Fruit fly (Drosophila melanogaster) whole organism, wandering third instar larva: ENCODE results near the gene slou.
A peak's percentile ranks its signal among the peaks of the same experiment; 100 is the strongest.

Experiments
- Abd-B ChIP-seq: fragments of >200 bp; optimal IDR thresholded peaks from 2 replicates; lab custom pipeline; 2017; ENCODE audit warnings: missing biosample characterization, missing genetic modification characterization
- CG32264 ChIP-seq: fragments of 200-800 bp; sonication (Bioruptor generic); optimal IDR thresholded peaks from 2 replicates; lab custom pipeline; 2016; ENCODE audit warnings: missing biosample characterization, missing genetic modification characterization
- CG9705 ChIP-seq: fragments of 200-800 bp; sonication (Bioruptor generic); optimal IDR thresholded peaks from 2 replicates; lab custom pipeline; 2018; ENCODE audit warnings: missing biosample characterization, mild to moderate bottlenecking, missing genetic modification characterization
- Dfd ChIP-seq: fragments of >200 bp; optimal IDR thresholded peaks from 2 replicates; lab custom pipeline; 2017; ENCODE audit warnings: missing biosample characterization, missing genetic modification characterization
- Dif ChIP-seq: fragments of 200-275, 200-300 bp; sonication (Bioruptor generic); optimal IDR thresholded peaks from 2 replicates; lab custom pipeline; 2018; ENCODE audit warnings: missing biosample characterization, missing genetic modification characterization; ENCODE audit not compliant: partially characterized antibody
- GATAd ChIP-seq: sonication (Bioruptor generic); optimal IDR thresholded peaks from 2 replicates; lab custom pipeline; 2016; ENCODE audit warnings: missing biosample characterization, missing genetic modification characterization
- HLH106 ChIP-seq: fragments of 200-800 bp; optimal IDR thresholded peaks from 3 replicates; lab custom pipeline; 2019; ENCODE audit warnings: missing biosample characterization, mild to moderate bottlenecking, missing genetic modification characterization, moderate library complexity
- Hnf4 ChIP-seq: fragments of 200-800 bp; sonication (Bioruptor generic); optimal IDR thresholded peaks from 2 replicates; lab custom pipeline; 2016; ENCODE audit warnings: missing biosample characterization, mild to moderate bottlenecking, missing genetic modification characterization
- Hr78 ChIP-seq: fragments of >200 bp; optimal IDR thresholded peaks from 2 replicates; lab custom pipeline; 2017; ENCODE audit warnings: missing biosample characterization, missing genetic modification characterization
- Hr83 ChIP-seq: fragments of 200-300 bp; sonication (Bioruptor generic); optimal IDR thresholded peaks from 2 replicates; lab custom pipeline; 2016; ENCODE audit warnings: missing biosample characterization, mild to moderate bottlenecking, missing genetic modification characterization, moderate library complexity; ENCODE audit not compliant: poor library complexity, severe bottlenecking
- Mio ChIP-seq: sonication (Bioruptor generic); optimal IDR thresholded peaks from 2 replicates; lab custom pipeline; 2016; ENCODE audit warnings: missing biosample characterization, missing genetic modification characterization
- Myc ChIP-seq: fragments of >200 bp; optimal IDR thresholded peaks from 2 replicates; lab custom pipeline; 2017
- N ChIP-seq: fragments of >200 bp; optimal IDR thresholded peaks from 2 replicates; lab custom pipeline; 2018; ENCODE audit warnings: missing biosample characterization, missing external identifiers, missing genetic modification characterization
- OdsH ChIP-seq: fragments of 200-800 bp; sonication (Bioruptor generic); optimal IDR thresholded peaks from 2 replicates; lab custom pipeline; 2016; ENCODE audit warnings: missing biosample characterization, mild to moderate bottlenecking, missing genetic modification characterization
- Rel ChIP-seq, 2 experiments: fragments of 200-800 bp; sonication (Bioruptor generic) in 1 of 2; optimal IDR thresholded peaks; 2 replicates in 1 of 2; 3 replicates in 1 of 2; lab custom pipeline; 2016 to 2019; ENCODE audit warnings: mild to moderate bottlenecking in 2 of 2, missing biosample characterization in 2 of 2, missing genetic modification characterization in 2 of 2, moderate library complexity in 1 of 2
- Sp1 ChIP-seq: fragments of 200-800 bp; sonication (Bioruptor generic); optimal IDR thresholded peaks from 3 replicates; lab custom pipeline; 2019; ENCODE audit warnings: missing biosample characterization, mild to moderate bottlenecking, missing genetic modification characterization, moderate library complexity
- Vsx2 ChIP-seq: fragments of 200-300, 225-300 bp; sonication (Bioruptor generic); optimal IDR thresholded peaks from 2 replicates; lab custom pipeline; 2018; ENCODE audit warnings: missing biosample characterization, missing genetic modification characterization; ENCODE audit not compliant: partially characterized antibody
- br ChIP-seq: fragments of 200-800 bp; sonication (Bioruptor generic); optimal IDR thresholded peaks from 2 replicates; lab custom pipeline; 2016; ENCODE audit warnings: missing biosample characterization, missing genetic modification characterization
- dl ChIP-seq, 2 experiments: fragments of 175-275, 200-275 bp in 1 of 2; fragments of 200-275 bp in 1 of 2; sonication (Bioruptor generic); optimal IDR thresholded peaks; lab custom pipeline; 2018; ENCODE audit warnings: mild to moderate bottlenecking in 2 of 2, missing biosample characterization in 2 of 2, missing genetic modification characterization in 2 of 2, moderate library complexity in 2 of 2; ENCODE audit not compliant: partially characterized antibody in 2 of 2, insufficient read depth in 1 of 2
- dmrt93B ChIP-seq: fragments of 200-800 bp; sonication (Bioruptor generic); optimal IDR thresholded peaks from 2 replicates; lab custom pipeline; 2018; ENCODE audit warnings: missing biosample characterization, mild to moderate bottlenecking, missing genetic modification characterization
- dsf ChIP-seq: sonication (Bioruptor generic); optimal IDR thresholded peaks from 2 replicates; lab custom pipeline; 2016; ENCODE audit warnings: missing biosample characterization, missing genetic modification characterization, borderline replicate concordance
- foxo ChIP-seq, 2 experiments: fragments of 200-800 bp; sonication (Bioruptor generic); optimal IDR thresholded peaks; 2 replicates in 1 of 2; 3 replicates in 1 of 2; lab custom pipeline; 2016 to 2017; ENCODE audit warnings: missing biosample characterization in 2 of 2, missing genetic modification characterization in 2 of 2
- h ChIP-seq: fragments of 200-800 bp; sonication (Bioruptor generic); optimal IDR thresholded peaks from 3 replicates; lab custom pipeline; 2016; ENCODE audit warnings: missing biosample characterization, mild to moderate bottlenecking, missing genetic modification characterization
- jim ChIP-seq: fragments of 175-275, 200-325 bp; sonication (Bioruptor generic); optimal IDR thresholded peaks from 2 replicates; lab custom pipeline; 2016; ENCODE audit warnings: missing biosample characterization, mild to moderate bottlenecking, missing genetic modification characterization
- lola ChIP-seq: fragments of >200 bp; optimal IDR thresholded peaks from 2 replicates; lab custom pipeline; 2017; ENCODE audit warnings: missing biosample characterization, missing genetic modification characterization
- pan ChIP-seq: fragments of >200 bp; optimal IDR thresholded peaks from 2 replicates; lab custom pipeline; 2017
- psq ChIP-seq: fragments of 200-800 bp; sonication (Bioruptor generic); optimal IDR thresholded peaks from 3 replicates; lab custom pipeline; 2017; ENCODE audit warnings: missing biosample characterization, mild to moderate bottlenecking, missing genetic modification characterization, moderate library complexity
- rgr ChIP-seq: fragments of 200-800 bp; sonication (Bioruptor generic); optimal IDR thresholded peaks from 3 replicates; lab custom pipeline; 2016; ENCODE audit warnings: missing biosample characterization, mild to moderate bottlenecking, missing genetic modification characterization
- sage ChIP-seq: fragments of 200-800 bp; sonication (Bioruptor generic); optimal IDR thresholded peaks from 2 replicates; lab custom pipeline; 2016; ENCODE audit warnings: missing biosample characterization, mild to moderate bottlenecking, missing genetic modification characterization
- sv ChIP-seq: fragments of 200-800 bp; sonication (Bioruptor generic); optimal IDR thresholded peaks from 3 replicates; lab custom pipeline; 2016; ENCODE audit warnings: missing biosample characterization, missing genetic modification characterization
- tai ChIP-seq: sonication (Bioruptor generic); optimal IDR thresholded peaks from 2 replicates; lab custom pipeline; 2016; ENCODE audit warnings: missing biosample characterization, missing genetic modification characterization
- usp ChIP-seq: fragments of >200 bp; optimal IDR thresholded peaks from 2 replicates; lab custom pipeline; 2017; ENCODE audit warnings: missing biosample characterization, missing genetic modification characterization

slou gene

DNA sequence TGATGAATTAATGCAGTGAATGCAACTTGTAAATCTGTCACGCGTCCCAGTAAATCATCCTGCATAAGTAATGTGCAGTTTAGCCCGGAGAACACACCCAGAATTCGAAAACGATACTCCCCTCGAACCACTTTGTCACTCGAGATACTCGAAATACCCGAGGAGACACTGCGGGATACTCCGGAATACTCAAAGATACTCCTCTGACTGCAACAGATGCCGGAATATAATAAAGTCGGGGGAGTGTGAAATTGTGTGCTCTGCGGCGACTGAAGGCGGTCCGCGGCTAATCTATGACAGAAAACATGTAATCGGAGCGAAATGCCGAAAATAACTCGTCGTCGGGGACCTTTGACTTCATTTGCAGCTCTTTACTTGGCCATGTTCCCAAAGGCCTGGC, 9.4 kb upstream of the slou start:
- no peak for TF ChIP-seq Vsx2
- no peak for TF ChIP-seq Abd-B
- no peak for TF ChIP-seq dl (GFP tag; optimal IDR thresholded peaks at IDR 0.05; lab: Kevin White, UChicago; ENCODE audit: insufficient read depth in 1 of 2, partially characterized antibody in 2 of 2)
- TF ChIP-seq Dif (GFP tag; lab: Kevin White, UChicago): no peak
- no peak for TF ChIP-seq h
- no peak for TF ChIP-seq dsf (GFP tag; lab: Kevin White, UChicago)
- TF ChIP-seq N (GFP tag; lab: Kevin White, UChicago): no peak
- TF ChIP-seq sv (GFP tag; lab: Kevin White, UChicago): no peak
- TF ChIP-seq tai (GFP tag; lab: Kevin White, UChicago): no peak
- TF ChIP-seq Dfd: no peak
- TF ChIP-seq, all 38 proteins: peak for 0

DNA sequence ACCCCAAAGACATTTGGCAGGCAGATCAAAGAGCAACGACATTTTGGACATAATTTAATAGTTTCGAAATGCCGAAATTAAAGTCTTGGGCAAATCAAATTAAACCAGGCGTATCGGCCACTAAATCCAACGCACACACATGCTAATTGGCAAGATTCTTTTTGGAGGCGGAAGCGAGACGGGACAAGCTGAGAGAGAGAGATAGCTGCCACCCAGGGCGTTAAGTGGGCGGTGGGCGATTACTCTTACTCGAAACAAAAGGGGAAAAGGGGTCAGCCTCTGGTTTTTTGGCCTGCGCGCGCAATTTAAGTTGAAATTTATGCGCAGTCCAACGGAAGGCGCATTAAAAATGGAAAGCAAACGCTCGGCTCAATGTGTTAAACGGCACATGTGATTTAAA, 6.3 kb upstream of the slou start:
- TF ChIP-seq CG32264 (GFP tag; lab: Kevin White, UChicago): no peak
- TF ChIP-seq rgr (GFP tag; lab: Kevin White, UChicago): no peak
- no peak for TF ChIP-seq Hr83
- TF ChIP-seq psq: no peak
- TF ChIP-seq dsf (GFP tag; lab: Kevin White, UChicago): no peak
- no peak for TF ChIP-seq sage (GFP tag; lab: Kevin White, UChicago)
- no peak for TF ChIP-seq Hr78 (GFP tag; lab: Kevin White, UChicago)
- no peak for TF ChIP-seq pan (lab: Kevin White, UChicago)
- no peak for TF ChIP-seq Dfd
- no peak for TF ChIP-seq GATAd (GFP tag; lab: Kevin White, UChicago)
- no peak for TF ChIP-seq Vsx2
- TF ChIP-seq Dif (GFP tag; lab: Kevin White, UChicago): no peak
- TF ChIP-seq sv (GFP tag; lab: Kevin White, UChicago): no peak
- no peak for TF ChIP-seq tai (GFP tag; lab: Kevin White, UChicago)
- no peak for TF ChIP-seq foxo (GFP tag; optimal IDR thresholded peaks at IDR 0.05; lab: Kevin White, UChicago)
- no peak for TF ChIP-seq Rel (GFP tag; optimal IDR thresholded peaks at IDR 0.05; lab: Kevin White, UChicago)
- no peak for TF ChIP-seq Rel (tag; optimal IDR thresholded peaks at IDR 0.05; lab: Kevin White, UChicago)
- no peak for TF ChIP-seq usp (GFP tag; lab: Kevin White, UChicago)

DNA sequence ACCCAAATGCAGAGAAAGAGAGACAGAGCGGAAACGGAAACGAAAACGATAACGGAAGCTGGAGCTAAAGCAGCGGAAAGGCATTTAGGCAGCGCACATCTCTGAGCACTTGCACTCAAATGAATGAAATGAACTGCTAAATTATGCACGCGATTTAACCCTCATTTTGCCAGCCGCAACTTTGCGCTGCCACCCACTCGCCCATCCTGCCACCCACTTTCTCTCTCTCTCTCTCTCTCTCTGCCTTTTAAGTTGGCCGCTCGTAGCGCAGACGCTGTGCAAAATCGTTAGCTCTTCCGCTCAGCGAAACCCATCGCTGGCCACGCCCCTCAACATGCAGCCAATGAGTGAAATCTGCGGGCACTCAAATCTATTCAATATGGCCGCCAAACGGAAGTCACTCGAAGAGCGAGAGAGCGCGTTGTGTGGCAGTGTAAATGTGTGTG, 4.5 kb upstream of the slou start:
- TF ChIP-seq HLH106 (no peak), Vsx2 (peak; percentile 8)

DNA sequence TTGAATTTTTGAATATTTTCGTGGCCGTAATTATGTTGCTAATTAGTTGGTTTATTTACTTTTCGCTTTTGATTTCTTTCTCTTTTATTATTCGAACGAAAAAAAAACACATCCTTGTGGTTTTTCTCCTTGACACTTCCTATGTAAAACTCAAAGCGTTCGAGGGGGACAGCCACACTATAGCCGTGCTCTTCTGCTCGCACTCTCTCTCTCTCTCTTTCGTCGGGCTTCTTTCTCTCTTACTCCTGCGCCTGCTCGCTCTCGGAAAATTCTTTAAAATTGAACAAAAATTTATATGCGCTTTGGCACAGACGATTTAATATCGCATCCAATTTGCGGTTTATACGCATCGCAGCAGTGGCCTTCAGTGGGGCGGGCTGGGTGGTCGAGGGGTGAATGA, 902 bp upstream of the slou start:
- no peak for TF ChIP-seq CG32264 (GFP tag; lab: Kevin White, UChicago)
- TF ChIP-seq OdsH: no peak
- TF ChIP-seq dmrt93B (GFP tag; lab: Kevin White, UChicago): no peak
- TF ChIP-seq usp (GFP tag; lab: Kevin White, UChicago): no peak
- no peak for TF ChIP-seq jim (GFP tag; lab: Kevin White, UChicago)
- TF ChIP-seq CG9705 (GFP tag; lab: Kevin White, UChicago): no peak
- TF ChIP-seq br (GFP tag; lab: Kevin White, UChicago): no peak

DNA sequence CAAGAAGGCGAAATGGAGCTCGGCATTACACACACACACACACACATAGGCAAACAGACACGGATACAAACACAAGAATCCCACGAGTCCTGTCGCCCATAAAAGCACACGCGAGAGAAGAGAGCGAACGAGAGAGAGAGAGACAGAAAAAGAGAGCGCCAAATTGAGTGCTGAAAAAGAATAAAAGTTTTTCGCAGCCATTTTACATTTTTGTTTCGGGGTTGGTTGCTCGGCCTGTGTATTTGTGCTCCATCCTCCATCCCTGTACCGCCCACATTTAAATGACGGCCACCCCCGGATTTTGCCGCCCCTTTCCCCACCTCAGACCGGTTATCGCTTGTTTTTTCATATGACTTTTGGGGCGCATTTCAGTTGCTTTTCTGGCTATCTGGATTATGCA, 5.4 kb downstream of the slou start:
- TF ChIP-seq h: no peak
- TF ChIP-seq sage (GFP tag; lab: Kevin White, UChicago): no peak
- no peak for TF ChIP-seq HLH106
- TF ChIP-seq lola (GFP tag; lab: Kevin White, UChicago): no peak
- TF ChIP-seq Myc (lab: Kevin White, UChicago): no peak

DNA sequence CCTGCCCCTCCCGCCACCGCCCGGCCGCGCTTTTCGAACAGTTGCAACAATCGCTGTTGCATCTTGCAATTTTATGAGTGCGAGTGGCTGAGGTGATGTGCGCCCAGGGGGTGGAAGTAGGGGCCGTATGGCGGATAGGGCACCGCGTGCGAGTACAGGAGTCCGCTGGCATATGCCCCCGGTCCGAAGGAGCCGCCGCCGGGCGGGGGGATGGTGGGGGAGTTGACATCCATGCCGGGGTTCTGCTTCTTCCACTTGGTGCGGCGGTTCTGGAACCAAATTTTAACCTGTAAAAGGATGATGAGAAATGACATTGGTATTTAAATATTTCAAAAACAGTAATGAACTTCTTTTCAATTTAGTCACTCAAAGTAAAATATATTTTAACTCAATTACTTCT, 8.0 kb downstream of the slou start:
- TF ChIP-seq Dfd (peak; percentile 97), tai (GFP tag; lab: Kevin White, UChicago) (no peak)

DNA sequence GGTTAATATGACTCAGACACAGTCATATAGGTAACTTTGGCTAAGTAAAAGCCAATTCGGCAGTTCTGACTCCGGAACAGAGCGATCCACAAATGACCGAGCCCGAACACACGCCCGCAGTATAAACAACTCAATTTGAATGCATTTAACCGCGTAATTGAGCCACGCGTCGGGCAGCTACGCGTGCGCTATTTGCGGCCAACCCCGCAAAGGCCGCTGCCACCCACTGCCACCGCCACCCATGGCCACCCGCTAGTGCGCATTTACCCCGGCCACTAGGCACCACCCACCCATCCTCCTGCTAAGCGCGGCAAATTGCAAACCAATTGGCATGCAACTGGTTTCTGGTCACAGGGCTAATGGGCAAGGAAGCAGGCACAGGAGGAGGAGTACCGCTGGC, 12.9 kb downstream of the slou start:
- no peak for TF ChIP-seq Abd-B
- TF ChIP-seq Hr78 (GFP tag; lab: Kevin White, UChicago): no peak
- no peak for TF ChIP-seq Hnf4 (GFP tag; lab: Kevin White, UChicago)
- no peak for TF ChIP-seq rgr (GFP tag; lab: Kevin White, UChicago)
- TF ChIP-seq Rel (GFP tag; optimal IDR thresholded peaks at IDR 0.05; lab: Kevin White, UChicago): no peak
- TF ChIP-seq Rel (tag; optimal IDR thresholded peaks at IDR 0.05; lab: Kevin White, UChicago): no peak
- no peak for TF ChIP-seq Mio
- no peak for TF ChIP-seq Sp1
- TF ChIP-seq OdsH: no peak
- no peak for TF ChIP-seq HLH106
- no peak for TF ChIP-seq jim (GFP tag; lab: Kevin White, UChicago)
